Worm (Caenorhabditis elegans) whole organism, L2 larva: ENCODE data around the gene C25G4.8.

ENCODE experiments used
- C34F6.9 ChIP-seq: fragments of 150-350 bp; optimal IDR thresholded peaks from 2 replicates; lab custom pipeline; 2014; ENCODE audit warnings: missing biosample characterization, missing genetic modification characterization
- R02D3.7 ChIP-seq: fragments of 150-350 bp; optimal IDR thresholded peaks from 2 replicates; lab custom pipeline; 2014; ENCODE audit warnings: missing biosample characterization, missing genetic modification characterization
- ZK546.5 ChIP-seq: sonication (generic microtip); optimal IDR thresholded peaks from 2 replicates; lab custom pipeline; 2017; ENCODE audit warnings: missing biosample characterization, missing genetic modification characterization
- alr-1 ChIP-seq: fragments of 150-350 bp; optimal IDR thresholded peaks from 2 replicates; lab custom pipeline; 2014; ENCODE audit warnings: missing biosample characterization, missing genetic modification characterization
- ceh-16 ChIP-seq: fragments of 150-350 bp; optimal IDR thresholded peaks from 2 replicates; lab custom pipeline; 2014; ENCODE audit warnings: missing biosample characterization, missing genetic modification characterization
- dmd-4 ChIP-seq: sonication (generic microtip); optimal IDR thresholded peaks from 2 replicates; lab custom pipeline; 2017; ENCODE audit warnings: missing biosample characterization, missing genetic modification characterization
- elt-3 ChIP-seq: sonication (generic microtip); optimal IDR thresholded peaks from 2 replicates; lab custom pipeline; 2017; ENCODE audit warnings: missing biosample characterization, missing genetic modification characterization
- fos-1 ChIP-seq: fragments of 150-350 bp; optimal IDR thresholded peaks from 2 replicates; lab custom pipeline; 2014; ENCODE audit warnings: missing biosample characterization, missing genetic modification characterization
- gmeb-1 ChIP-seq: fragments of 150-350 bp; optimal IDR thresholded peaks from 2 replicates; lab custom pipeline; 2014; ENCODE audit warnings: missing biosample characterization, missing genetic modification characterization
- lin-11 ChIP-seq: fragments of 150-350 bp; sonication (generic microtip); optimal IDR thresholded peaks from 2 replicates; lab custom pipeline; 2014; ENCODE audit warnings: missing biosample characterization, missing genetic modification characterization, inconsistent platforms, mixed read lengths
- lin-39 ChIP-seq: fragments of 150-350 bp; optimal IDR thresholded peaks from 2 replicates; lab custom pipeline; 2014; ENCODE audit warnings: missing biosample characterization, missing genetic modification reagents, missing genetic modification characterization
- lsy-2 ChIP-seq, 2 experiments: fragments of 150-350 bp in 1 of 2; sonication (generic microtip) in 1 of 2; optimal IDR thresholded peaks; 2 replicates each; lab custom pipeline; 2014 to 2017; ENCODE audit warnings: missing biosample characterization in 2 of 2, missing genetic modification characterization in 2 of 2
- mab-5 ChIP-seq: fragments of 150-350 bp; optimal IDR thresholded peaks from 2 replicates; lab custom pipeline; 2014; ENCODE audit warnings: missing biosample characterization, missing genetic modification characterization
- nhr-10 ChIP-seq: sonication (generic microtip); optimal IDR thresholded peaks from 2 replicates; lab custom pipeline; 2017; ENCODE audit warnings: missing biosample characterization, missing genetic modification characterization
- nhr-12 ChIP-seq: fragments of 150-350 bp; optimal IDR thresholded peaks from 2 replicates; lab custom pipeline; 2014; ENCODE audit warnings: missing biosample characterization, missing genetic modification characterization
- nhr-129 ChIP-seq: fragments of 150-350 bp; optimal IDR thresholded peaks from 2 replicates; lab custom pipeline; 2014; ENCODE audit warnings: missing biosample characterization, missing genetic modification characterization
- nhr-237 ChIP-seq: fragments of 150-350 bp; optimal IDR thresholded peaks from 2 replicates; lab custom pipeline; 2014; ENCODE audit warnings: missing biosample characterization, missing genetic modification characterization
- nhr-25 ChIP-seq: fragments of 150-350 bp; sonication (generic microtip); optimal IDR thresholded peaks from 3 replicates; lab custom pipeline; 2014; ENCODE audit warnings: missing biosample characterization, missing genetic modification characterization
- nhr-77 ChIP-seq: fragments of 150-350 bp; optimal IDR thresholded peaks from 2 replicates; lab custom pipeline; 2014; ENCODE audit warnings: missing biosample characterization, missing genetic modification characterization
- skn-1 ChIP-seq: sonication (generic microtip); optimal IDR thresholded peaks from 2 replicates; lab custom pipeline; 2017; ENCODE audit warnings: missing biosample characterization, missing genetic modification characterization
- sma-3 ChIP-seq: sonication (generic microtip); optimal IDR thresholded peaks from 2 replicates; lab custom pipeline; 2016; ENCODE audit warnings: missing genetic modification reagents, missing genetic modification characterization, missing compliant biosample characterization
- sma-9 ChIP-seq, 2 experiments: fragments of 150-350 bp in 1 of 2; sonication (generic microtip) in 1 of 2; optimal IDR thresholded peaks; 2 replicates each; lab custom pipeline; 2014 to 2016; ENCODE audit warnings: missing genetic modification characterization in 2 of 2, mild to moderate bottlenecking in 1 of 2, missing biosample characterization in 1 of 2, missing compliant biosample characterization in 1 of 2, missing genetic modification reagents in 1 of 2, moderate library complexity in 1 of 2
- snpc-4 ChIP-seq: fragments of 150-350 bp; optimal IDR thresholded peaks from 2 replicates; lab custom pipeline; 2014; ENCODE audit warnings: missing biosample characterization, missing genetic modification characterization
- unc-39 ChIP-seq: fragments of 150-350 bp; optimal IDR thresholded peaks from 2 replicates; lab custom pipeline; 2014; ENCODE audit warnings: missing biosample characterization, missing genetic modification characterization
- unc-62 ChIP-seq: fragments of 150-350 bp; optimal IDR thresholded peaks from 2 replicates; lab custom pipeline; 2014; ENCODE audit warnings: missing biosample characterization, missing genetic modification reagents, missing genetic modification characterization
- zag-1 ChIP-seq: fragments of 150-350 bp; optimal IDR thresholded peaks from 2 replicates; lab custom pipeline; 2014; ENCODE audit warnings: missing biosample characterization, missing genetic modification characterization
- ztf-1 ChIP-seq: fragments of 200-800 bp; sonication (Bioruptor generic); conservative IDR thresholded peaks from 2 replicates; pipeline ENCODE4 v1.3.6; 2022; ENCODE audit warnings: missing genetic modification characterization, missing compliant biosample characterization

The C25G4.8 gene

DNA sequence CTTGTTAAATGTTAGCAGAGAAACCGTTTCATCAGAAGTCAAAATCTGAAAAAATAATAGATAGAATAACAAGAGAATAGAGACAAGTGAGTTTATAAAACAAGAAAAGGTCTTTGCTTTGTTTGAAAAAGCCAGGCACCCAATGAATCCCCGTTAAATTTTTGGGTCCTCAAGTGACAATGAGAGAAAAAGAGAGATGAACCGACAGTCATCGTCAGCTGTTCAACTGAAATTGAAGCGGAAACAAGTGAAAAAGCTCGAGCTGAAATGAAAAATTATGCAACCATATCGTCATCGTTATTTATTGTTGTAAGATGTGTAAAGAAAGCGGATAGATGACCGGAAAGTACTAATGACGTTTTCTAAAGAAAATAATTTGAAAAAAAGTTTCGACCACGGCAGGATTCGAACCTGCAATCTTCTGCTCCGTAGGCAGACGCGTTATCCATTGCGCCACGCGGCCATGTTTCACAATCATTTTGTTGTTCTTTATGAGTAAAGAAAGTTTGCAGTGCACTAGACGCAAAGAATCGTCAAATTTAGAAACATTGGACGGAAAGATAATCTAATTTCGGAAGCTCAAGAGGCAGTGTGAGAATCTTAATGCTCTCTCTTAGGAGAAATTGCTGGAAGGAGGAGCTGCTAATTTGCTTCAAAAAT is 45.6 kb downstream of the C25G4.8 start, which contains the start of gene F08G5.3 (continued):
- TF ChIP-seq ztf-1 (GFP tag; lab: Robert Waterston, UW) (no peak), gmeb-1 (tag; lab: Kevin White, UChicago) (peak; percentile 36)

DNA sequence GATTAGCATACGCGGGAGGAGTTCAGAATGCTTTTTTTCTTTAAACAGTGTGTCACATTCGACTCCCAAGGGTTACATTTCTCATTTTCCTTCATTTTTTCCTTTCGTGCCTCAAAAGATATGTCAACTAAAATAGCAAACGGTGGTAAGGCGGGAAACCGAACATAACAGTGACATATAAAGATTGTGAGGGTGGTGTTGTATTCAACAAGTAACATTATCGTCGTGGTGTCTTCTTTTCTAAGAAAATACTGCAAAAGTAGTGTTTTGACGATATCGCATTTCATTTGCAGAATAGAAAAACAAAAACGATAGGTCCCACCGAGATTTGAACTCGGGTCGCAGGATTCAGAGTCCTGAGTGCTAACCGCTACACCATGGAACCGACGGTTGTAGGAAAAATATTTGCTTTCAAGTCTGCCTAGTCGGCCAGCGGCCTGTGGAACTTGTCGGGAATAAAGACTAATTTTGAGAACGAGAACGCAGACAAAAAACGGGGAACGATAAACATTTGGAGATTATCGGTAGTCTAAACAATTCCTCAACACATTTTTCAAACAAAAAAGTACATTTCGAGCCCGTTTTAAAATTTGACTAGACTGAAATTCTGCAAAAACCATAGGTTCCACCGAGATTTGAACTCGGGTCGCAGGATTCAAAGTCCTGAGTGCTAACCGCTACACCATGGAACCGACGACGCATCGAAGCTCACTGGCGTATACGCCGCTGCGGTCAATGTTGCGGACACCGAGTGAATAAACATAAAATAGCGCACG is 46.5 kb downstream of the C25G4.8 start:
- peak; percentile 4 for TF ChIP-seq C34F6.9 (tag; lab: Kevin White, UChicago)
- no peak for TF ChIP-seq lin-39 (tag; lab: Kevin White, UChicago)
- no peak for TF ChIP-seq unc-39 (tag; lab: Kevin White, UChicago)
- peak; percentile 58 for TF ChIP-seq nhr-129 (tag; lab: Kevin White, UChicago)
- TF ChIP-seq nhr-10 (tag; lab: Kevin White, UChicago): no peak
- TF ChIP-seq lsy-2 (tag; optimal IDR thresholded peaks at IDR 0.05; lab: Kevin White, UChicago): peak in 1 of 2 experiments; percentile 26
- peak; percentile 11 for TF ChIP-seq lin-11
- TF ChIP-seq sma-3: peak; percentile 13
- TF ChIP-seq mab-5 (tag; lab: Kevin White, UChicago): no peak
- TF ChIP-seq sma-9 (GFP tag; optimal IDR thresholded peaks at IDR 0.05; lab: Kevin White, UChicago): peak; percentile 21
- TF ChIP-seq sma-9 (tag; optimal IDR thresholded peaks at IDR 0.05; lab: Kevin White, UChicago): no peak
- no peak for TF ChIP-seq ZK546.5

DNA sequence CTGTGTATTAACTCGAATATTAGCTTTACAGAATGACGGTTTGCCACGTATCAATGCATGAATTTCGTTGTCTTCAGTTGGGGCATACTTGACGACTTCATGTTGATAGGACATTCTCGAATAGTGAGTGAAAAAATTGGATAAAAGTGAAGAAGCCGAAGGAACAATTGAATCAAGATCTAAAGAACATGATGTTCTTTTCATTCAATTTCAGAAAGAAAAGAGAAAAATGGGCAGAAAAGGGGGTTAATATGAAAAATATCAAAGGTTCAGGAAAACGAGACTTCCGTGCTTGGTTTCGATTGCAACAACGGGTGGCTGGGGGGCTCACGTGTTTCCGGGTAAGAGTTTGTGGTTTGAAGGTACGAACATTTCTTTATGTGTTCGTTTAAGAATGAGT is 48.7 kb downstream of the C25G4.8 start:
- TF ChIP-seq nhr-12 (tag; lab: Kevin White, UChicago): no peak
- no peak for TF ChIP-seq skn-1 (tag; lab: Kevin White, UChicago)
- no peak for TF ChIP-seq fos-1 (tag; lab: Kevin White, UChicago)
- no peak for TF ChIP-seq ceh-16
- no peak for TF ChIP-seq alr-1 (tag; lab: Kevin White, UChicago)
- TF ChIP-seq nhr-77: no peak
- no peak for TF ChIP-seq R02D3.7 (tag; lab: Kevin White, UChicago)
- TF ChIP-seq snpc-4 (tag; lab: Kevin White, UChicago): no peak

DNA sequence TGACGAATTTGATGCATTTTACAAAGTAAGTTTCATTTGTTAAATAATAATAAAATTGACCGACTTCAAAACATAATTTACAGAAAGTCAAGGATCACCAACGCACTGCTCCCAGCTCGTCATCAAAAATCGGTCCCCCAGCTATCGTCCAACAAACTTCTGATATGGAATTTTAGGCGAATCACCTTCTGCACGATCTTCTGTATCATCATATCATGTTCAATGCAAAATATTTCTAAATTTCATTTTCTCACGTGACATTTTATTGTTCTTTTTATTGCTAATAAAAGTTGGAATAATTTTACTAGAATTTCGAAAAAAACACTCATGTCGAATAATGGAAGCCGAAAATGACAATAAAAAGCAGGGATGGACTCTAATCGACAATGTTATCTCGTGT is 53.1 kb downstream of the C25G4.8 start, which contains the start of gene acl-13:
TSS of gene acl-13 (plus strand) at position 301 of the 400 bp plus-strand sequence.
- TF ChIP-seq elt-3 (tag; lab: Kevin White, UChicago) (no peak), alr-1 (tag; lab: Kevin White, UChicago) (no peak), unc-62 (no peak), nhr-77 (no peak), dmd-4 (no peak), zag-1 (tag; lab: Kevin White, UChicago) (no peak), R02D3.7 (tag; lab: Kevin White, UChicago) (no peak), lin-39 (tag; lab: Kevin White, UChicago) (no peak), nhr-25 (tag; lab: Kevin White, UChicago) (no peak), nhr-129 (tag; lab: Kevin White, UChicago) (no peak), nhr-237 (tag; lab: Kevin White, UChicago) (no peak)
